Fruit fly (Drosophila melanogaster) whole organism, embryonic: ENCODE results near the gene stg1.

Experiments
- Adf1 ChIP-seq: fragments of 200-800 bp; sonication (Bioruptor generic); IDR thresholded peaks from 2 replicates; pipeline ENCODE4 v1.3.6; 2022; ENCODE audit warnings: missing biosample characterization, missing genetic modification characterization
- Asciz ChIP-seq: fragments of 200-800 bp; sonication (Bioruptor generic); optimal IDR thresholded peaks from 2 replicates; lab custom pipeline; 2017; ENCODE audit warnings: missing biosample characterization, mild to moderate bottlenecking, missing genetic modification characterization, missing genetic modification reagents
- Bdp1 ChIP-seq: fragments of 200-800 bp; sonication (Bioruptor generic); optimal IDR thresholded peaks from 3 replicates; lab custom pipeline; 2016; ENCODE audit warnings: missing biosample characterization, missing genetic modification characterization
- BtbVII ChIP-seq: fragments of 200-800 bp; sonication (Bioruptor generic); optimal IDR thresholded peaks from 3 replicates; lab custom pipeline; 2017; ENCODE audit warnings: missing biosample characterization, mild to moderate bottlenecking, missing genetic modification characterization
- Bteb2 ChIP-seq: fragments of 200-800 bp; sonication (Bioruptor generic); optimal IDR thresholded peaks from 2 replicates; lab custom pipeline; 2016; ENCODE audit warnings: missing biosample characterization, missing genetic modification characterization
- CG10366 ChIP-seq: fragments of 200-800 bp; sonication (Bioruptor generic); IDR thresholded peaks from 2 replicates; pipeline ENCODE4 v1.3.6; 2022; ENCODE audit warnings: missing biosample characterization, missing genetic modification characterization
- CG11504 ChIP-seq: fragments of 200-800 bp; sonication (Bioruptor generic); optimal IDR thresholded peaks from 3 replicates; lab custom pipeline; 2019; ENCODE audit warnings: missing biosample characterization, mild to moderate bottlenecking, missing genetic modification characterization, moderate library complexity
- CG11696 ChIP-seq: fragments of 200-800 bp; sonication (Bioruptor generic); IDR thresholded peaks from 2 replicates; pipeline ENCODE4 v1.3.6; 2022; ENCODE audit warnings: missing biosample characterization, missing genetic modification characterization
- CG12219 ChIP-seq: fragments of 200-800 bp; sonication (Bioruptor generic); optimal IDR thresholded peaks from 3 replicates; lab custom pipeline; 2018; ENCODE audit warnings: missing biosample characterization, mild to moderate bottlenecking, missing genetic modification characterization
- CG14667 ChIP-seq: fragments of 200-800 bp; sonication (Bioruptor generic); IDR thresholded peaks from 2 replicates; pipeline ENCODE4 v1.3.6; 2022; ENCODE audit warnings: missing biosample characterization, missing genetic modification characterization
- CG14710 ChIP-seq: fragments of 200-800 bp; sonication (Bioruptor generic); optimal IDR thresholded peaks from 3 replicates; lab custom pipeline; 2019; ENCODE audit warnings: missing biosample characterization, mild to moderate bottlenecking, missing genetic modification characterization, moderate library complexity
- CG2116 ChIP-seq: fragments of 200-800 bp; sonication (Bioruptor generic); optimal IDR thresholded peaks from 3 replicates; lab custom pipeline; 2018; ENCODE audit warnings: missing biosample characterization, mild to moderate bottlenecking, missing genetic modification characterization
- CG2875 ChIP-seq: fragments of 200-800 bp; sonication (Bioruptor generic); optimal IDR thresholded peaks from 2 replicates; lab custom pipeline; 2017; ENCODE audit warnings: missing biosample characterization, mild to moderate bottlenecking, missing genetic modification characterization, missing genetic modification reagents
- CG3407 ChIP-seq: fragments of 200-800 bp; sonication (Bioruptor generic); optimal IDR thresholded peaks from 2 replicates; lab custom pipeline; 2018; ENCODE audit warnings: missing biosample characterization, mild to moderate bottlenecking, missing genetic modification characterization
- CG3838 ChIP-seq: fragments of 200-800 bp; sonication (Bioruptor generic); optimal IDR thresholded peaks from 3 replicates; lab custom pipeline; 2016; ENCODE audit warnings: missing biosample characterization, missing genetic modification characterization
- CG4820 ChIP-seq: fragments of 200-800 bp; sonication (Bioruptor generic); optimal IDR thresholded peaks from 3 replicates; lab custom pipeline; 2016; ENCODE audit warnings: missing biosample characterization, missing genetic modification characterization
- CG5180 ChIP-seq: fragments of 200-800 bp; sonication (Bioruptor generic); optimal IDR thresholded peaks from 3 replicates; lab custom pipeline; 2017; ENCODE audit warnings: missing biosample characterization, missing genetic modification characterization, mild to moderate bottlenecking, moderate library complexity, missing genetic modification reagents
- CG6654 ChIP-seq: fragments of 200-800 bp; sonication (Bioruptor generic); optimal IDR thresholded peaks from 2 replicates; lab custom pipeline; 2017; ENCODE audit warnings: missing biosample characterization, mild to moderate bottlenecking, missing genetic modification characterization
- CG6854 ChIP-seq: fragments of 200-800 bp; sonication (Bioruptor generic); optimal IDR thresholded peaks from 3 replicates; lab custom pipeline; 2017; ENCODE audit warnings: missing biosample characterization, mild to moderate bottlenecking, missing genetic modification characterization
- CHES-1-like ChIP-seq: fragments of 200-800 bp; sonication (Bioruptor generic); optimal IDR thresholded peaks from 2 replicates; lab custom pipeline; 2016; ENCODE audit warnings: missing biosample characterization, missing genetic modification characterization
- Camta ChIP-seq: fragments of 200-800 bp; sonication (Bioruptor generic); optimal IDR thresholded peaks from 2 replicates; lab custom pipeline; 2016; ENCODE audit warnings: missing biosample characterization, missing genetic modification characterization
- Deaf1 ChIP-seq: fragments of 200-800 bp; optimal IDR thresholded peaks from 3 replicates; lab custom pipeline; 2019; ENCODE audit warnings: missing biosample characterization, mild to moderate bottlenecking, missing genetic modification characterization, moderate library complexity
- E2f1 ChIP-seq: fragments of 200-800 bp; sonication (Bioruptor generic); IDR thresholded peaks from 2 replicates; pipeline ENCODE4 v1.3.6; 2022; ENCODE audit warnings: missing biosample characterization, missing genetic modification characterization
- Lhr ChIP-seq: fragments of 200-800 bp; sonication (Bioruptor generic); optimal IDR thresholded peaks from 3 replicates; lab custom pipeline; 2017; ENCODE audit warnings: mild to moderate bottlenecking, missing biosample characterization, missing genetic modification reagents, missing genetic modification characterization
- Lim3 ChIP-seq: fragments of 200-800 bp; sonication (Bioruptor generic); IDR thresholded peaks from 2 replicates; pipeline ENCODE4 v1.3.6; 2022; ENCODE audit warnings: missing biosample characterization, missing genetic modification characterization
- Med ChIP-seq: fragments of 200-800 bp; sonication (Bioruptor generic); peaks from one replicate; lab custom pipeline; 2016; ENCODE audit warnings: missing biosample characterization, missing genetic modification characterization, mild to moderate bottlenecking, inconsistent platforms, moderate library complexity
- NFAT ChIP-seq: fragments of 200-800 bp; sonication (Bioruptor generic); IDR thresholded peaks from 2 replicates; pipeline ENCODE4 v1.3.6; 2022; ENCODE audit warnings: missing biosample characterization, missing genetic modification characterization
- Six4 ChIP-seq: fragments of 200-800 bp; sonication (Bioruptor generic); optimal IDR thresholded peaks from 2 replicates; lab custom pipeline; 2016; ENCODE audit warnings: missing biosample characterization, missing genetic modification characterization
- Sox100B ChIP-seq: fragments of 200-800 bp; sonication (Bioruptor generic); optimal IDR thresholded peaks from 3 replicates; lab custom pipeline; 2018; ENCODE audit warnings: missing biosample characterization, mild to moderate bottlenecking, missing genetic modification characterization
- TFAM ChIP-seq: fragments of 200-800 bp; sonication (Bioruptor generic); optimal IDR thresholded peaks from 2 replicates; lab custom pipeline; 2017; ENCODE audit warnings: missing biosample characterization, missing genetic modification characterization, inconsistent platforms
- Taf1 ChIP-seq: fragments of 200-800 bp; sonication (Bioruptor generic); IDR thresholded peaks from 2 replicates; pipeline ENCODE4 v1.3.6; 2022; ENCODE audit warnings: missing biosample characterization, missing genetic modification characterization
- ab ChIP-seq: fragments of 200-800 bp; sonication (Bioruptor generic); optimal IDR thresholded peaks from 2 replicates; lab custom pipeline; 2016; ENCODE audit warnings: missing biosample characterization, missing genetic modification characterization
- crp ChIP-seq, 2 experiments: fragments of 200-800 bp; sonication (Bioruptor generic); optimal IDR thresholded peaks; 2 replicates in 1 of 2; 3 replicates in 1 of 2; lab custom pipeline; 2017; ENCODE audit warnings: missing biosample characterization in 2 of 2, missing genetic modification characterization in 2 of 2, mild to moderate bottlenecking in 1 of 2, moderate library complexity in 1 of 2
- da ChIP-seq: fragments of 200-800 bp; sonication (Bioruptor generic); optimal IDR thresholded peaks from 2 replicates; lab custom pipeline; 2016; ENCODE audit warnings: missing biosample characterization, missing genetic modification characterization
- emc ChIP-seq: fragments of 200-800 bp; sonication (Bioruptor generic); optimal IDR thresholded peaks from 2 replicates; lab custom pipeline; 2016; ENCODE audit warnings: missing biosample characterization, missing genetic modification characterization
- en ChIP-seq: fragments of 200-800 bp; sonication (Bioruptor generic); optimal IDR thresholded peaks from 2 replicates; lab custom pipeline; 2016; ENCODE audit warnings: missing biosample characterization, missing genetic modification characterization
- eve ChIP-seq, 2 experiments: fragments of >200 bp; optimal IDR thresholded peaks; 2 replicates each; lab custom pipeline; 2017; ENCODE audit warnings: missing biosample characterization in 2 of 2, missing genetic modification characterization in 2 of 2
- fu2 ChIP-seq: fragments of 200-800 bp; sonication (Bioruptor generic); optimal IDR thresholded peaks from 2 replicates; lab custom pipeline; 2016; ENCODE audit warnings: missing biosample characterization, missing genetic modification characterization
- grau ChIP-seq: fragments of 200-800 bp; optimal IDR thresholded peaks from 3 replicates; lab custom pipeline; 2019; ENCODE audit warnings: missing biosample characterization, mild to moderate bottlenecking, missing genetic modification characterization, moderate library complexity
- gro ChIP-seq: fragments of 200-800 bp; sonication (Bioruptor generic); optimal IDR thresholded peaks from 2 replicates; lab custom pipeline; 2016; ENCODE audit warnings: missing biosample characterization, missing genetic modification characterization
- hb ChIP-seq: fragments of 200-800 bp; sonication (Bioruptor generic); IDR thresholded peaks from 3 replicates; pipeline ENCODE4 v1.3.6; 2022; ENCODE audit warnings: missing biosample characterization, missing genetic modification characterization; ENCODE audit not compliant: partially characterized antibody
- hkb ChIP-seq, 2 experiments: fragments of 200-800 bp in 1 of 2; fragments of >200 bp in 1 of 2; sonication (Bioruptor generic) in 1 of 2; IDR thresholded peaks in 1 of 2; optimal IDR thresholded peaks in 1 of 2; 2 replicates each; pipeline versions ENCODE4 v1.3.6 to Lab custom; 2017 to 2022; ENCODE audit warnings: missing biosample characterization in 1 of 2, missing genetic modification characterization in 1 of 2
- lbe ChIP-seq: fragments of 200-800 bp; sonication (Bioruptor generic); optimal IDR thresholded peaks from 2 replicates; lab custom pipeline; 2016; ENCODE audit warnings: missing biosample characterization, mild to moderate bottlenecking, missing genetic modification characterization
- nerfin-2 ChIP-seq: fragments of 200-800 bp; sonication (Bioruptor generic); IDR thresholded peaks from 2 replicates; pipeline ENCODE4 v1.3.6; 2022; ENCODE audit warnings: missing biosample characterization, missing genetic modification characterization; ENCODE audit not compliant: partially characterized antibody
- pho ChIP-seq: fragments of 200-800 bp; sonication (Bioruptor generic); optimal IDR thresholded peaks from 2 replicates; lab custom pipeline; 2016; ENCODE audit warnings: missing biosample characterization, missing genetic modification characterization
- pita ChIP-seq: fragments of 200-800 bp; sonication (Bioruptor generic); optimal IDR thresholded peaks from 2 replicates; lab custom pipeline; 2017; ENCODE audit warnings: missing biosample characterization, mild to moderate bottlenecking, missing genetic modification characterization
- rib ChIP-seq: fragments of 200-800 bp; sonication (Bioruptor generic); IDR thresholded peaks from 2 replicates; pipeline ENCODE4 v1.3.6; 2022; ENCODE audit warnings: missing biosample characterization, missing genetic modification characterization
- schlank ChIP-seq: fragments of 200-800 bp; sonication (Bioruptor generic); optimal IDR thresholded peaks from 2 replicates; lab custom pipeline; 2018; ENCODE audit warnings: missing biosample characterization, mild to moderate bottlenecking, missing genetic modification characterization
- sob ChIP-seq: fragments of 200-800 bp; sonication (Bioruptor generic); IDR thresholded peaks from 2 replicates; pipeline ENCODE4 v1.3.6; 2022; ENCODE audit warnings: missing biosample characterization, missing genetic modification characterization
- sqz ChIP-seq: fragments of 200-800 bp; sonication (Bioruptor generic); optimal IDR thresholded peaks from 3 replicates; lab custom pipeline; 2018; ENCODE audit warnings: missing biosample characterization, mild to moderate bottlenecking, missing genetic modification characterization

stg1 gene

dm6 chrX:21123499-21123898 lies 29.9 kb downstream of the stg1 start, which contains the start of gene ldd:
Gene ldd, plus strand, starts transcription at chrX:21123634.
- TF ChIP-seq rib (GFP tag; lab: Robert Waterston, UW) (no peak), pita (GFP tag; lab: Kevin White, UChicago) (no peak), ab (GFP tag; lab: Kevin White, UChicago) (no peak), fu2 (GFP tag; lab: Kevin White, UChicago) (no peak), Six4 (GFP tag; lab: Kevin White, UChicago) (no peak), CG6654 (no peak), CG10366 (GFP tag; lab: Robert Waterston, UW) (no peak), CG11504 (tag; lab: Kevin White, UChicago) (peak; percentile 98), NFAT (GFP tag; lab: Robert Waterston, UW) (peak; percentile 32; the same call in 1 of the 2 replicates), CG5180 (GFP tag; lab: Kevin White, UChicago) (peak; percentile 81), Bteb2 (GFP tag; lab: Kevin White, UChicago) (no peak), Lim3 (no peak), Sox100B (GFP tag; lab: Kevin White, UChicago) (no peak), Adf1 (GFP tag; lab: Robert Waterston, UW) (peak; percentile 48; the same call in 1 of the 2 replicates), CG6854 (GFP tag; lab: Kevin White, UChicago) (no peak), da (GFP tag; lab: Kevin White, UChicago) (no peak), CG3407 (GFP tag; lab: Kevin White, UChicago) (no peak), CG14710 (no peak), sqz (GFP tag; lab: Kevin White, UChicago) (peak; percentile 13), CG4820 (no peak), CHES-1-like (GFP tag; lab: Kevin White, UChicago) (no peak), BtbVII (GFP tag; lab: Kevin White, UChicago) (no peak), Med (GFP tag; lab: Kevin White, UChicago) (peak; percentile 18), Deaf1 (tag; lab: Kevin White, UChicago) (peak; percentile 48), hkb (optimal IDR thresholded peaks at IDR 0.05; lab: Kevin White, UChicago) (no peak), hkb (GFP tag; IDR thresholded peaks at IDR 0.05; lab: Robert Waterston, UW) (no peak)

dm6 chrX:21124176-21124575 lies 30.5 kb downstream of the stg1 start:
- TF ChIP-seq crp (GFP tag; optimal IDR thresholded peaks at IDR 0.05; lab: Kevin White, UChicago), result peak in 1 of 2 experiments; percentile 43
- TF ChIP-seq E2f1, result peak; percentile 69
- no peak for TF ChIP-seq TFAM (GFP tag; lab: Kevin White, UChicago)
- TF ChIP-seq Taf1 (GFP tag; lab: Robert Waterston, UW), result peak; percentile 29; the same call in 1 of the 2 replicates
- no peak for TF ChIP-seq gro (GFP tag; lab: Kevin White, UChicago)
- TF ChIP-seq Lhr (GFP tag; lab: Kevin White, UChicago), result peak; percentile 14
- TF ChIP-seq en, result no peak
- TF ChIP-seq CG3838 (GFP tag; lab: Kevin White, UChicago), result no peak
- peak; percentile 30 for TF ChIP-seq CG2116
- no peak for TF ChIP-seq nerfin-2 (GFP tag; lab: Robert Waterston, UW)
- TF ChIP-seq CG2875 (GFP tag; lab: Kevin White, UChicago), result peak; percentile 40
- peak; percentile 13 for TF ChIP-seq schlank
- TF ChIP-seq pho (GFP tag; lab: Kevin White, UChicago), result peak; percentile 25
- peak; percentile 50 for TF ChIP-seq Asciz (GFP tag; lab: Kevin White, UChicago)
- TF ChIP-seq eve (GFP tag; optimal IDR thresholded peaks at IDR 0.05; lab: Kevin White, UChicago), result peak in 1 of 2 experiments; percentile 83
- peak; percentile 77 for TF ChIP-seq grau (tag; lab: Kevin White, UChicago)
- peak; percentile 79 for TF ChIP-seq lbe
- TF ChIP-seq CG14667 (GFP tag; lab: Robert Waterston, UW), result peak; percentile 43
- peak; percentile 58 for TF ChIP-seq sob
- TF ChIP-seq Deaf1 (tag; lab: Kevin White, UChicago), result peak; percentile 19
- peak; percentile 50 for TF ChIP-seq Camta (GFP tag; lab: Kevin White, UChicago)
- no peak for TF ChIP-seq emc
- peak; percentile 5 for TF ChIP-seq Bdp1 (GFP tag; lab: Kevin White, UChicago)
- peak; percentile 59 for TF ChIP-seq CG12219
- TF ChIP-seq hb (GFP tag; lab: Robert Waterston, UW), result no peak
- 0 out of 2 replicates have a peak, but pooled peaks have one; percentile 27 for TF ChIP-seq CG11696
- TF ChIP-seq rib (GFP tag; lab: Robert Waterston, UW), result no peak
